Worm (Caenorhabditis elegans): ENCODE data around the gene srx-19.

DNA sequence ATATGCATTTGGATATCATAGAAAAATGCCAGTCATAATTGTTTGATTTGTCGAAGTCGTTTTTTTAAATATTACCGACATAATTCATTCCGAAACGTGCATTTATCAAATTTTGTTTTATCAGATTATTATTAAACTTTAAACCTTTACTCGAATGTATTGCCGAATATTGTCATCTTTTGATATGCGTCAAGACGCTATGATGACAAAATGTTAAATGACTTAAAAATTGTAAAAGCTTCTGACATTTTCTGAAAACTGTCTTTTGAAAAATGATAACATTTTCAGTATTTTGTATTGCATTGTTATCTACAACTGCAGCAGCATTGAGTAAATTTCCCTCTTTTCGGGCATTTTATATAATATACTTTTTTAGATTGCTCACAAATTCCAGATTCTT lies 48.4 kb upstream of the srx-19 start, which contains the start of gene H20E11.3:
- TF ChIP-seq him-1 (tag; optimal IDR thresholded peaks at IDR 0.05) (no peak), dao-5 (tag; optimal IDR thresholded peaks at IDR 0.05) (no peak), W03F9.2 (tag; optimal IDR thresholded peaks at IDR 0.05) (no peak)

Data from whole organism, L4/young adult.